Fruit fly (Drosophila melanogaster) S2 (cell line): ENCODE measurements around the gene CG32022.

Source experiments
- CG8478 ChIP-seq: fragments of >200 bp; optimal IDR thresholded peaks from 2 replicates; lab custom pipeline; 2018
- CTCF ChIP-seq, 2 experiments: fragments of >200 bp; optimal IDR thresholded peaks; 2 replicates each; lab custom pipeline; 2018

- TF ChIP-seq CG8478 (lab: Kevin White, UChicago): no peak
- no peak for TF ChIP-seq CTCF (optimal IDR thresholded peaks at IDR 0.05; lab: Kevin White, UChicago)
Measured at dm6 chr3L:8673377-8674000, 47.6 kb downstream of the CG32022 start.
